Worm (Caenorhabditis elegans): ENCODE results near the gene srbc-82.
A peak's percentile ranks its signal among the peaks of the same experiment; 100 is the strongest.

The srbc-82 gene

ce11 chrV:16328849-16329248 is 28.5 kb downstream of the srbc-82 start, which contains the start of gene F57G8.7:
Gene F57G8.7 (plus strand): TSS chrV:16329149.
- no peak for TF ChIP-seq crh-2 (tag; optimal IDR thresholded peaks at IDR 0.05)
- TF ChIP-seq egl-27 (tag; optimal IDR thresholded peaks at IDR 0.05), result no peak
- TF ChIP-seq ztf-4 (tag; optimal IDR thresholded peaks at IDR 0.05), result no peak
- TF ChIP-seq sma-3 (GFP tag; optimal IDR thresholded peaks at IDR 0.05), result no peak
- no peak for TF ChIP-seq snpc-4 (tag; optimal IDR thresholded peaks at IDR 0.05)
- TF ChIP-seq C34F6.9 (tag; optimal IDR thresholded peaks at IDR 0.05), result no peak
- no peak for TF ChIP-seq mab-5 (tag; optimal IDR thresholded peaks at IDR 0.05)

ce11 chrV:16333412-16333811 is 33.0 kb downstream of the srbc-82 start, which contains the start of gene srh-167:
Gene srh-167 (plus strand): TSS chrV:16333712.
- TF ChIP-seq ceh-16 (tag; optimal IDR thresholded peaks at IDR 0.05) (no peak), C34F6.9 (tag; optimal IDR thresholded peaks at IDR 0.05) (no peak), zag-1 (tag; optimal IDR thresholded peaks at IDR 0.05) (no peak), ZK546.5 (tag; optimal IDR thresholded peaks at IDR 0.05) (no peak), Y55F3AM.14 (GFP tag; optimal IDR thresholded peaks at IDR 0.05) (no peak), ceh-82 (tag; optimal IDR thresholded peaks at IDR 0.05) (no peak), nhr-10 (tag; optimal IDR thresholded peaks at IDR 0.05) (no peak), dmd-4 (tag; optimal IDR thresholded peaks at IDR 0.05) (no peak), lin-13 (GFP tag; optimal IDR thresholded peaks at IDR 0.05) (no peak), fos-1 (tag; optimal IDR thresholded peaks at IDR 0.05) (no peak), unc-39 (tag; optimal IDR thresholded peaks at IDR 0.05) (no peak), lsy-2 (tag; optimal IDR thresholded peaks at IDR 0.05) (no peak), sma-9 (GFP tag; optimal IDR thresholded peaks at IDR 0.05) (no peak), sma-9 (tag; optimal IDR thresholded peaks at IDR 0.05) (no peak), snpc-4 (tag; optimal IDR thresholded peaks at IDR 0.05) (no peak), nhr-129 (tag; optimal IDR thresholded peaks at IDR 0.05) (no peak), lin-11 (tag; optimal IDR thresholded peaks at IDR 0.05) (no peak), nhr-25 (tag; optimal IDR thresholded peaks at IDR 0.05) (no peak), sma-3 (GFP tag; optimal IDR thresholded peaks at IDR 0.05) (no peak), skn-1 (tag; optimal IDR thresholded peaks at IDR 0.05) (no peak), nhr-12 (tag; optimal IDR thresholded peaks at IDR 0.05) (no peak)

DNA sequence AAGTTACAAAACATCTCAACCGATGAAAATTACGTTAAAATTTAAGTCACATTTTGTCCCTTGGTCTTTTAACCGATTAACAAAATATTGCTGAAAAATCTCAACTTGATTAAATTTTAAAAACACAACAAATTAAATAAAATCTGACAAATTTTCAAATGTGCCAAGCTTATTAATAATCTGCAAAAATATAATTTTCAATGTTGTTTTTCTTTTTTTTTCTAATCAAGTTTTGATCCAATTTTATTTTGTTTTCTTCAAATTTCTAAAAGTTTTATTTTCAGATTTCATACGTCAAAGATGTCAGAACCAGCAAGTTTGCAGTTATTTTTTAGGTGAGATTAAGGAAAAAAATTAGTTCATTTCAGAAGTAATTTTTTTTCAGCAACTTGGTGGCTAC is 36.0 kb downstream of the srbc-82 start, which contains the start of gene srw-87:
Gene srw-87, plus strand, starts transcription at position 301 of the 400 bp plus-strand sequence.
- no peak for TF ChIP-seq lsy-2 (tag; optimal IDR thresholded peaks at IDR 0.05)
- no peak for TF ChIP-seq nhr-129 (tag; optimal IDR thresholded peaks at IDR 0.05)
- no peak for TF ChIP-seq elt-3 (tag; optimal IDR thresholded peaks at IDR 0.05)
- TF ChIP-seq snpc-4 (tag; optimal IDR thresholded peaks at IDR 0.05), result no peak
- no peak for TF ChIP-seq nhr-10 (tag; optimal IDR thresholded peaks at IDR 0.05)
- no peak for TF ChIP-seq skn-1 (tag; optimal IDR thresholded peaks at IDR 0.05)
- no peak for TF ChIP-seq R02D3.7 (tag; optimal IDR thresholded peaks at IDR 0.05)
- no peak for TF ChIP-seq unc-39 (tag; optimal IDR thresholded peaks at IDR 0.05)
- no peak for TF ChIP-seq elt-1 (tag; optimal IDR thresholded peaks at IDR 0.05)
- no peak for TF ChIP-seq unc-55 (GFP tag; optimal IDR thresholded peaks at IDR 0.05)
- TF ChIP-seq crh-2 (tag; optimal IDR thresholded peaks at IDR 0.05), result no peak
- no peak for TF ChIP-seq nhr-237 (tag; optimal IDR thresholded peaks at IDR 0.05)
- no peak for TF ChIP-seq fos-1 (tag; optimal IDR thresholded peaks at IDR 0.05)

DNA sequence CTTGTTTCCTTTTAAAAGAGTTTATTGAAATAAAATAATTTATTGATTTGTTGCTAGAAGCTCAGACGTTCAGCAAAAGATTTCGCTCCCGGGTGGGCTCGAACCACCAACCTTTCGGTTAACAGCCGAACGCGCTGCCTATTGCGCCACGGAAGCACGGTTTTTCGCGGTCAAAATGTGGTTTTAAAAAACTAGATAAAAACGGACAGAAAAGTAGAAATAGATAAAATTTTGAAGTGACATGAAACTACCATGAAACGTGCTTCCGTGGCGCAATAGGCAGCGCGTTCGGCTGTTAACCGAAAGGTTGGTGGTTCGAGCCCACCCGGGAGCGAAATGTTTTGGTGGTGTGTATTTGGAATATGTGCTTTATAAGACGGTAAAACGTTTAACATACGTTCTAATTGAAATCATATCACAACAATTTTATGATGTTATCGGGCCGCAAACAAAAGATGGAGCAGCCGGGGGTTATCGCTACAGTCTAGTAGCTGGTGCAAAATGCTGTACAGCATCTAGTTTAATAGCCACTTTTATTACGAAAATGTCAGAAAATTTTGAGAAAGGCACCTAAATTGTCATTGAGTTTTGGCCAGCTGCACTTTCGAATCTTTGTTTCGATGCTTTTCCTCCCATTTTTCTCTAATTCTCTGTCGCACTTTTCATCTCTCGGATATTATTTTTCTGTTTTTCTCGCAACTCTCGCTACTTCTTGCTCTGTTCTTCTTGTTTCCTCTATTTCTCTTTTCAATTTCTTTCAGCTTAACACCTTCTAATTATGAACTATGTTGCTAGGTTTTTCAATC is 38.1 kb downstream of the srbc-82 start, which contains the start of gene slc-9B.2:
Gene slc-9B.2, plus strand, starts transcription at position 756 of the 806 bp plus-strand sequence.
- TF ChIP-seq unc-55 (GFP tag; optimal IDR thresholded peaks at IDR 0.05), result peak; percentile 63

- TF ChIP-seq crh-2 (tag; optimal IDR thresholded peaks at IDR 0.05) (peak; percentile 15), nhr-25 (tag; optimal IDR thresholded peaks at IDR 0.05) (no peak), fos-1 (tag; optimal IDR thresholded peaks at IDR 0.05) (peak; percentile 8), F13H6.1 (tag; optimal IDR thresholded peaks at IDR 0.05) (no peak), sma-9 (GFP tag; optimal IDR thresholded peaks at IDR 0.05) (peak; percentile 48), sma-9 (tag; optimal IDR thresholded peaks at IDR 0.05) (no peak), aly-2 (tag; optimal IDR thresholded peaks at IDR 0.05) (no peak), mbf-1 (tag; optimal IDR thresholded peaks at IDR 0.05) (no peak)
Measured at ce11 chrV:16342258-16342618, 41.9 kb downstream of the srbc-82 start, which contains the start of gene nhr-193. Gene nhr-193 (plus strand): TSS chrV:16342308.

Data from whole organism, L2 larva.